Worm (Caenorhabditis elegans): ENCODE results near the gene srw-134.

The srw-134 gene

DNA sequence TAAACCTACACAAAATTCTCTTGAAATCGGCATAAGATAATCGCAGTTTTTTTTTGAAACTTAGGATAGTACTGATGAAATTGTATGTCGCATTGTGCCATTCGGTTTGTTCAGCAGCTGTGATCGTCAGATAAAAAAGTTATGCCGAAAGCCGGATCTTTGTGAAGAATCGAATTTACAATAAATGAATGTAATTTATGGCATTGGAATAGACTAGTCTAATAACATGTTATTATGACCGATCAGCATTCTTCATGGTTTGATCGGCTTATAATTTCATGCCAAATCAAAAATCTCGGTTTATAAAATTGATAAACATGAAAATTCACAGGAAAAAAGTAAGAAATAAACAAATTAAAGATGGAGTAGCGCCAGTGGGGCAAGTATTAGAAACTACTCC is at the start of gene srw-134:
TSS of gene srw-134 (minus strand) at position 101 of the 400 bp plus-strand sequence.
- no peak for TF ChIP-seq cog-1 (tag; optimal IDR thresholded peaks at IDR 0.05)
- no peak for TF ChIP-seq flt-1 (GFP tag; IDR thresholded peaks at IDR 0.05)
- TF ChIP-seq ztf-29 (GFP tag; IDR thresholded peaks at IDR 0.05) = no peak
- no peak for TF ChIP-seq tab-1 (GFP tag; IDR thresholded peaks at IDR 0.05)
- TF ChIP-seq med-1 (GFP tag; optimal IDR thresholded peaks at IDR 0.05; ENCODE audit: insufficient read depth) = no peak
- TF ChIP-seq klf-2 (GFP tag; conservative IDR thresholded peaks at IDR 0.05) = no peak
- TF ChIP-seq ztf-23 (GFP tag; IDR thresholded peaks at IDR 0.05) = no peak
- no peak for TF ChIP-seq ref-1 (GFP tag; conservative IDR thresholded peaks at IDR 0.05)
- TF ChIP-seq T22C8.4 (GFP tag; IDR thresholded peaks at IDR 0.05) = no peak

DNA sequence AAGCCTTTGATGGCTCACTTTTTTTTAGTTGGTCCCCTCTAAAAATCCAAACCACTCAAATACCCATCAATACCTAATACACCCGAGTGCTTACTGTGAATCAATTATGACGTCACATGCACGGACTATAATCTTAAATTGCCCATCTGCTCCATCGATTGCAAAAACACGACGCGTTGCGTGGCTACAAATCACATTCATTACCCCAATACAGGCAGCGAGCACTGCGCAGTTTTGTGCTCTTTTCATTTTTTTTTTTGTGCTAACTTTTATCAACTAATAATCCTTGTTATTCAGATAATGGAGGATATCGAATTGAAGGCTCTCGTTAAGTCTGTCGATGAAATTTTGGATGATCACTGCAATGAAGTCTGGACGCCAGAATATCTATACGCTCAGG is 47.7 kb upstream of the srw-134 start, which contains the start of gene Y45G5AM.5:
TSS of gene Y45G5AM.5 (plus strand) at position 301 of the 400 bp plus-strand sequence.
- TF ChIP-seq cog-1 (tag; optimal IDR thresholded peaks at IDR 0.05) = no peak
- no peak for TF ChIP-seq klf-2 (GFP tag; conservative IDR thresholded peaks at IDR 0.05)
- no peak for TF ChIP-seq ztf-29 (GFP tag; IDR thresholded peaks at IDR 0.05)
- TF ChIP-seq ztf-23 (GFP tag; IDR thresholded peaks at IDR 0.05) = no peak
- no peak for TF ChIP-seq med-1 (GFP tag; optimal IDR thresholded peaks at IDR 0.05; ENCODE audit: insufficient read depth)

DNA sequence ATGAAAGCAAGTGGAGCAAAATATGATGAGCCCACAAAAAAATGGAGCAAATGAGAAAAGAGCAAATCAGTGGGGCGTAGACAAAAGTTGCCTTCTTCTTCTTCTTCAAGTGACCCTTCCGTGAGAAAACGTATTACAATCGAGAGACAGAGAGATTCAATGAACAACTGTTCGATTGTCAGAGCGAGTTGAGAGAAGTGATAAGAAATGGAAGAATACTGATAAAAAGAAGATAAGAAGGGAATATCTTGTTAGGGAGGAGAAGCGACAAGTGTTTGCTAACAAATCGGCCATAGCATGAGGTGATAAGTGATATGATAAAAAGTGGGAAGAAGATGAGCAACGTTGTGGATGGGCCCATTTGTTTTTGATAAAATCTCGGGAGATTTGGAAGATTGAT is 44.9 kb upstream of the srw-134 start:
- TF ChIP-seq klf-2 (GFP tag; conservative IDR thresholded peaks at IDR 0.05) (no peak), med-1 (GFP tag; optimal IDR thresholded peaks at IDR 0.05; ENCODE audit: insufficient read depth) (no peak), T22C8.4 (GFP tag; IDR thresholded peaks at IDR 0.05) (no peak), tab-1 (GFP tag; IDR thresholded peaks at IDR 0.05) (no peak), ztf-29 (GFP tag; IDR thresholded peaks at IDR 0.05) (no peak), cog-1 (tag; optimal IDR thresholded peaks at IDR 0.05) (no peak), ref-1 (GFP tag; conservative IDR thresholded peaks at IDR 0.05) (no peak), ztf-23 (GFP tag; IDR thresholded peaks at IDR 0.05) (no peak), flt-1 (GFP tag; IDR thresholded peaks at IDR 0.05) (no peak)

DNA sequence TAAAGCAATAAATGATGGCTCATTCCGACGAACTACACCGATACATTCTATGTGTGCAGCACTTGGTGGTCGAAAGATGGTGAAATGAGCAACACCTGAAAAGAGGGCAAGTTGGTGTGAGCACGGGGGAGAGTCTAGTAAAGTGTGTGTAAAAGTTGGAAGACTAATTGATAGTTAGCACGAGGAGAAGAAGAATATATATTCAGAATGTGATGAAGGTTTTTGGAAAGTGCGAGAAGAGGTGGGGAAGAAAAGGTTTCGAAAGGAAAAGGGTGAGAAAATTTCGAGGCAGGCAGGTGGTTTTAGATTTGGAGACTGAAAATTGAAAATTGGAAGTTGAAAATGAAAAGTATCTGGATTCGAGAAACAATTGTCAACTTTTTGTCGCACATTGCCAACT is 39.8 kb upstream of the srw-134 start, which contains the start of gene Y45G5AM.6:
TSS of gene Y45G5AM.6 (minus strand) at position 101 of the 400 bp plus-strand sequence.
- TF ChIP-seq ref-1 (GFP tag; conservative IDR thresholded peaks at IDR 0.05) (no peak), flt-1 (GFP tag; IDR thresholded peaks at IDR 0.05) (no peak), klf-2 (GFP tag; conservative IDR thresholded peaks at IDR 0.05) (no peak), cog-1 (tag; optimal IDR thresholded peaks at IDR 0.05) (no peak), tab-1 (GFP tag; IDR thresholded peaks at IDR 0.05) (no peak), ztf-23 (GFP tag; IDR thresholded peaks at IDR 0.05) (no peak), T22C8.4 (GFP tag; IDR thresholded peaks at IDR 0.05) (no peak), med-1 (GFP tag; optimal IDR thresholded peaks at IDR 0.05; ENCODE audit: insufficient read depth) (no peak), ztf-29 (GFP tag; IDR thresholded peaks at IDR 0.05) (no peak)

DNA sequence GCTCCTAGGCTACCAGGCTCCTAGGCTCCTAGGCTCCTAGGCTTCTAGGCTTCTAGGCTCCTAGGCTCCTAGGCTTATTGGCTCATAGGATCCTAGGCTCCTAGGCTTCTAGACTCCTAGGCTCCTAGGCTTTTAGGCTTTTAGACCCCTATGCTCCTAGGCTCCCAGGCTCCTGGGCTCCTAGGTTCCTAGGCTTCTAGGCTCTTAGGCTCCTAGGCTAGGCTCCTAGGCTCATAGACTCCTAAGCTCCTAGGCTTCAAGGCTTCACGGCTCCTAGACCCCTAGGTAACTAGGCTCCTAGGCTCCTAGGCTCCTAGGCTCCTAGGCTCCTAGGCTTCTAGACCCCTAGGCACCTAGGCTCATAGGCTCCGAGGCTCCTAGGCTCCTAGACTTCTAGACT is 39.0 kb upstream of the srw-134 start:
- TF ChIP-seq klf-2 (GFP tag; conservative IDR thresholded peaks at IDR 0.05) (no peak), flt-1 (GFP tag; IDR thresholded peaks at IDR 0.05) (peak; percentile 48; the same call in 1 of the 2 replicates), tab-1 (GFP tag; IDR thresholded peaks at IDR 0.05) (peak; percentile 47; the same call in 1 of the 2 replicates), ref-1 (GFP tag; conservative IDR thresholded peaks at IDR 0.05) (no peak), ztf-29 (GFP tag; IDR thresholded peaks at IDR 0.05) (no peak)

DNA sequence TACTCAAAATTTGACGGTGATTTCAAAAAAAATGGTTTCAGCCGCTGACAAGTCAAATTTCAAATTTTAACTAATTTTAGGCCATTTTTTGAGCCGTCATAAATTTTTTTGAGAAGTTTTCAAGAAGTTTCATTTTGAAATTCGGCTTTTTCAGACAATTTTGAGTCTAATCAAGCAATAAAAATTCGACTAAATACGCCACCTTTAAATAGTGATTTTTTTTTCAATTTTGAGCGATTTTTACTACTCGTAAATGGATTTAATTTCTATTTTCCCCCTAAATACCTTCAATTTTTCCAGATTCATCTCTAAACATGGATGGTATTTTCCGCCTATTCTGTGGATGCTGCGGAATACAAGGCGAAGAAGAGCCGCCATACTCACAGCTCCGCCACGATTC is 31.8 kb upstream of the srw-134 start, which contains the start of gene Y45G5AL.1:
TSS of gene Y45G5AL.1 (plus strand) at position 301 of the 400 bp plus-strand sequence.
- TF ChIP-seq cog-1 (tag; optimal IDR thresholded peaks at IDR 0.05) (no peak), klf-2 (GFP tag; conservative IDR thresholded peaks at IDR 0.05) (no peak), flt-1 (GFP tag; IDR thresholded peaks at IDR 0.05) (no peak), tab-1 (GFP tag; IDR thresholded peaks at IDR 0.05) (no peak), med-1 (GFP tag; optimal IDR thresholded peaks at IDR 0.05; ENCODE audit: insufficient read depth) (no peak), ref-1 (GFP tag; conservative IDR thresholded peaks at IDR 0.05) (no peak), ztf-29 (GFP tag; IDR thresholded peaks at IDR 0.05) (no peak), T22C8.4 (GFP tag; IDR thresholded peaks at IDR 0.05) (no peak), ztf-23 (GFP tag; IDR thresholded peaks at IDR 0.05) (no peak)

DNA sequence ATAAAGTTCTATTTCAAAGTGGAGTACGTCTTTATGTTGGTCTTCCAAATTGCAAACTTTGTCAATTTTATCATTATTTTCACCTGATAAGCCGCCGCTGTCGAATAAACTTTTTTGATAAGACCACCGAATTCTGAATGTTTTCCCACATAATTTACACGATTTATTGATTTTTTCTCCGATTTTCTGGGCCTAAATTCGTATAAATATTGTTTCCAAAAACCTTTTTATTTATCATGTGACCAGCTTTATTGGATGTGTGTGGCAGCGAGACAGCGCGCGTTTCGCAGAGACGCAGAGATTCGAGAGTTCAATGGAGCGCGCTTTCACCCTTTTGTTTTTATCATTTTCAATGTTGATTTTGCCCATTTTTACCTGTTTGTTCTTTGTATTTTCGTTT is 30.6 kb upstream of the srw-134 start:
- TF ChIP-seq ztf-23 (GFP tag; IDR thresholded peaks at IDR 0.05) = no peak
- TF ChIP-seq flt-1 (GFP tag; IDR thresholded peaks at IDR 0.05) = no peak
- TF ChIP-seq med-1 (GFP tag; optimal IDR thresholded peaks at IDR 0.05; ENCODE audit: insufficient read depth) = no peak
- no peak for TF ChIP-seq cog-1 (tag; optimal IDR thresholded peaks at IDR 0.05)
- TF ChIP-seq ztf-29 (GFP tag; IDR thresholded peaks at IDR 0.05) = no peak

DNA sequence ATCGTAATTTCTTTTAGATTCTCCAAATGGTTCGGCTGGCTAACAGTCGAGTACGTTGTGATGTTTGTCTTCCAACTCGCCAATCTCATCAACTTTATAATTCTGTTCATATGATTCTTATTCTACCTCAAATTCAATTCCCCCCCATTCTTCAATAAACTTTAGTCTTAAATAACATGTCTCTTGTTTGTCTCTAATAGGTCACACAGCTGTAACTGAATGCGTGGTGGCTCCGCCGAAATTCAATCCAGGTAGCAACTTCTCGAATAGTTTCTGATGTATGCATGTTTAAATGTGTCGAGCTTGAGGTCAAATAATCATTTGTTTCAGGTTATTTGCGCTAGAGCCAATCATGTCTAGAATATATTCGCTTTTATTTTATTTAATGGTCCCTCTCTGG is 26.3 kb upstream of the srw-134 start, which contains the start of gene lgc-29:
TSS of gene lgc-29 (plus strand) at position 301 of the 400 bp plus-strand sequence.
- no peak for TF ChIP-seq cog-1 (tag; optimal IDR thresholded peaks at IDR 0.05)
- TF ChIP-seq med-1 (GFP tag; optimal IDR thresholded peaks at IDR 0.05; ENCODE audit: insufficient read depth) = no peak
- TF ChIP-seq ztf-29 (GFP tag; IDR thresholded peaks at IDR 0.05) = no peak
- TF ChIP-seq tab-1 (GFP tag; IDR thresholded peaks at IDR 0.05) = no peak
- no peak for TF ChIP-seq ztf-23 (GFP tag; IDR thresholded peaks at IDR 0.05)
- no peak for TF ChIP-seq flt-1 (GFP tag; IDR thresholded peaks at IDR 0.05)
- TF ChIP-seq ref-1 (GFP tag; conservative IDR thresholded peaks at IDR 0.05) = no peak
- TF ChIP-seq T22C8.4 (GFP tag; IDR thresholded peaks at IDR 0.05) = no peak
- TF ChIP-seq klf-2 (GFP tag; conservative IDR thresholded peaks at IDR 0.05) = no peak

DNA sequence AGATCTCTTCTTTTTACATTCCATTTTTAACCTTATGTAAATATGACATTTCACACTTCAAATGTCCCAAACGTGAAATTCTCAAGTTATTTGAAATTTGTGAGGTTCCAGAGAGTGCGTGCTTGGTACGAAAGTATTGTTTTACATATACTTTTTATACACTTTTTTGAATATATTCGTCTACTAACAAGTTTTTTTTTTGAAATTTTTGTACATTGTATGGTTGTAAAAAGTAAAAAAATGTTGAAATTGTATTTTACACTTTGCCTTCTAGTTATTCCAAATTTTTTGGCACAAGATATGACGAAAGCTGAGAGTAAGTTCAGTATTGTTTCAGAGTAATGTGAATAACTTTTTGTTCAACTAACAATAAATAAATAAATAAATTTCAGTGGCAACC is 22.3 kb upstream of the srw-134 start, which contains the start of gene lgc-1:
TSS of gene lgc-1 (plus strand) at position 301 of the 400 bp plus-strand sequence.
- TF ChIP-seq ztf-23 (GFP tag; IDR thresholded peaks at IDR 0.05) = no peak
- no peak for TF ChIP-seq ztf-29 (GFP tag; IDR thresholded peaks at IDR 0.05)
- no peak for TF ChIP-seq cog-1 (tag; optimal IDR thresholded peaks at IDR 0.05)
- TF ChIP-seq flt-1 (GFP tag; IDR thresholded peaks at IDR 0.05) = no peak
- no peak for TF ChIP-seq T22C8.4 (GFP tag; IDR thresholded peaks at IDR 0.05)
- TF ChIP-seq ref-1 (GFP tag; conservative IDR thresholded peaks at IDR 0.05) = no peak
- no peak for TF ChIP-seq med-1 (GFP tag; optimal IDR thresholded peaks at IDR 0.05; ENCODE audit: insufficient read depth)
- TF ChIP-seq tab-1 (GFP tag; IDR thresholded peaks at IDR 0.05) = no peak

DNA sequence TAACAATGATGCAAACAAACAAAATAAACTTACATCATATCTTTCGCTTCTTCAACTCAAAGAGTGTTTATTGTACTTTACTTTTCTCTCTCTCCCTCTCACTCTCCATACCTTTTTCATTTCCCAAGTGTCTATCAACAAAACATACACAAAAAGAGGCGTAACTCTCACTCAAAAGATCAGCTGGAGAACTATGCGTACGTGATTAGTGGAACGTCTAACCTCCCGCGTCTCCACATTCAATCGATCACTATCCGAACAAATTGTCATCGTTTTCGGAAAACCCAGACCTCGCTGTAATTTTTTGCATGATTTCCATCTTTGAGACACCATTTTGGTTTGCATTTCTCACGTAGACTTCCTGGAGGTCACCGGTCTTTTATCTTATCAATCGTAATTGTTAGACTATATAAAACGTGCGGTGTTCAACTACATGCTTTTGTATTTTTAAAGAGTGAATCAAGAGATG is 19.1 kb upstream of the srw-134 start, which contains the start of gene nhr-57:
TSS of gene nhr-57 (plus strand) at position 419 of the 469 bp plus-strand sequence.
- TF ChIP-seq klf-2 (GFP tag; conservative IDR thresholded peaks at IDR 0.05) (no peak), med-1 (GFP tag; optimal IDR thresholded peaks at IDR 0.05; ENCODE audit: insufficient read depth) (no peak), ztf-29 (GFP tag; IDR thresholded peaks at IDR 0.05) (no peak), T22C8.4 (GFP tag; IDR thresholded peaks at IDR 0.05) (no peak), flt-1 (GFP tag; IDR thresholded peaks at IDR 0.05) (no peak), ref-1 (GFP tag; conservative IDR thresholded peaks at IDR 0.05) (no peak), cog-1 (tag; optimal IDR thresholded peaks at IDR 0.05) (no peak), tab-1 (GFP tag; IDR thresholded peaks at IDR 0.05) (no peak), ztf-23 (GFP tag; IDR thresholded peaks at IDR 0.05) (no peak)
